Fruit fly (Drosophila melanogaster) whole organism, embryonic: ENCODE results near the gene CG16753.

Experiments used
- Awh ChIP-seq: fragments of 200-800 bp; sonication (Bioruptor generic); IDR thresholded peaks from 2 replicates; pipeline ENCODE4, ENCODE4 v1.3.6; 2022; ENCODE audit warnings: missing biosample characterization, missing genetic modification characterization
- Bgb ChIP-seq: fragments of 200-800 bp; sonication (Bioruptor generic); IDR thresholded peaks from 2 replicates; pipeline ENCODE4 v1.3.6; 2022; ENCODE audit warnings: missing biosample characterization, missing genetic modification characterization; ENCODE audit not compliant: partially characterized antibody
- CG14965 ChIP-seq: fragments of 200-800 bp; sonication (Bioruptor generic); optimal IDR thresholded peaks from 2 replicates; lab custom pipeline; 2016; ENCODE audit warnings: missing biosample characterization, missing genetic modification characterization, borderline replicate concordance
- CG17361 ChIP-seq: fragments of 200-800 bp; sonication (Bioruptor generic); IDR thresholded peaks from 3 replicates; pipeline ENCODE4 v1.3.6; 2022; ENCODE audit warnings: missing biosample characterization, missing genetic modification characterization
- CG1832 ChIP-seq: fragments of 200-800 bp; sonication (Bioruptor generic); optimal IDR thresholded peaks from 2 replicates; lab custom pipeline; 2017; ENCODE audit warnings: missing biosample characterization, mild to moderate bottlenecking, missing genetic modification characterization, inconsistent platforms
- CG30431 ChIP-seq: fragments of 200-800 bp; sonication (Bioruptor generic); optimal IDR thresholded peaks from 2 replicates; lab custom pipeline; 2017; ENCODE audit warnings: missing biosample characterization, missing genetic modification characterization
- CG3407 ChIP-seq: fragments of 200-800 bp; sonication (Bioruptor generic); optimal IDR thresholded peaks from 2 replicates; lab custom pipeline; 2018; ENCODE audit warnings: missing biosample characterization, mild to moderate bottlenecking, missing genetic modification characterization
- CG34376 ChIP-seq: fragments of 200-800 bp; sonication (Bioruptor generic); optimal IDR thresholded peaks from 2 replicates; lab custom pipeline; 2018; ENCODE audit warnings: missing biosample characterization, mild to moderate bottlenecking, missing genetic modification characterization
- CG3726 ChIP-seq: fragments of 200-800 bp; sonication (Bioruptor generic); IDR thresholded peaks from 3 replicates; pipeline ENCODE4, ENCODE4 v1.3.6; 2022; ENCODE audit warnings: missing biosample characterization, missing genetic modification characterization
- CG4328 ChIP-seq: fragments of 200-800 bp; sonication (Bioruptor generic); optimal IDR thresholded peaks from 3 replicates; lab custom pipeline; 2017; ENCODE audit warnings: missing biosample characterization, missing genetic modification reagents, missing genetic modification characterization
- CG43689 ChIP-seq: fragments of 200-800 bp; sonication (Bioruptor generic); IDR thresholded peaks from 2 replicates; pipeline ENCODE4 v1.3.6; 2022; ENCODE audit warnings: missing biosample characterization, missing genetic modification characterization
- CG4424 ChIP-seq: fragments of 200-800 bp; sonication (Bioruptor generic); optimal IDR thresholded peaks from 3 replicates; lab custom pipeline; 2016; ENCODE audit warnings: missing biosample characterization, missing genetic modification characterization
- CG4707 ChIP-seq: fragments of 200-800 bp; sonication (Bioruptor generic); optimal IDR thresholded peaks from 2 replicates; lab custom pipeline; 2018; ENCODE audit warnings: missing biosample characterization, mild to moderate bottlenecking, missing genetic modification characterization, moderate library complexity
- CG5245 ChIP-seq: fragments of 200-800 bp; sonication (Bioruptor generic); optimal IDR thresholded peaks from 3 replicates; lab custom pipeline; 2016; ENCODE audit warnings: missing biosample characterization, missing genetic modification characterization
- CG8924 ChIP-seq: fragments of 200-800 bp; optimal IDR thresholded peaks from 3 replicates; lab custom pipeline; 2019; ENCODE audit warnings: missing biosample characterization, mild to moderate bottlenecking, missing genetic modification characterization, moderate library complexity
- CG9727 ChIP-seq: fragments of 200-800 bp; sonication (Bioruptor generic); optimal IDR thresholded peaks from 3 replicates; lab custom pipeline; 2017; ENCODE audit warnings: missing biosample characterization, mild to moderate bottlenecking, missing genetic modification characterization
- Dek ChIP-seq: fragments of 200-800 bp; sonication (Bioruptor generic); optimal IDR thresholded peaks from 3 replicates; lab custom pipeline; 2019; ENCODE audit warnings: missing biosample characterization, mild to moderate bottlenecking, missing genetic modification characterization, moderate library complexity
- Gug ChIP-seq: fragments of 200-800 bp; sonication (Bioruptor generic); IDR thresholded peaks from 4 replicates; pipeline ENCODE4 v1.3.6; 2022; ENCODE audit warnings: missing biosample characterization, missing genetic modification characterization
- Hey ChIP-seq: fragments of 200-800 bp; sonication (Bioruptor generic); optimal IDR thresholded peaks from 3 replicates; lab custom pipeline; 2018; ENCODE audit warnings: missing biosample characterization, mild to moderate bottlenecking, missing genetic modification characterization
- Hr51 ChIP-seq, 2 experiments: fragments of 200-800 bp; sonication (Bioruptor generic); optimal IDR thresholded peaks; 2 replicates in 1 of 2; 3 replicates in 1 of 2; lab custom pipeline; 2016 to 2018; ENCODE audit warnings: missing biosample characterization in 2 of 2, missing genetic modification characterization in 2 of 2, mild to moderate bottlenecking in 1 of 2, moderate library complexity in 1 of 2
- Hr78 ChIP-seq, 2 experiments: fragments of 200-800 bp in 1 of 2; fragments of >200 bp in 1 of 2; sonication (Bioruptor generic) in 1 of 2; optimal IDR thresholded peaks; 2 replicates each; lab custom pipeline; 2017 to 2019; ENCODE audit warnings: missing biosample characterization in 2 of 2, missing genetic modification characterization in 2 of 2, mild to moderate bottlenecking in 1 of 2, moderate library complexity in 1 of 2
- MBD-R2 ChIP-seq: fragments of 200-800 bp; sonication (Bioruptor generic); IDR thresholded peaks from 2 replicates; pipeline ENCODE4 v1.3.6; 2022; ENCODE audit warnings: missing biosample characterization, missing genetic modification characterization
- MESR4 ChIP-seq: fragments of 200-800 bp; sonication (Bioruptor generic); optimal IDR thresholded peaks from 2 replicates; lab custom pipeline; 2018; ENCODE audit warnings: missing biosample characterization, mild to moderate bottlenecking, missing genetic modification characterization, moderate library complexity
- NfI ChIP-seq: fragments of 200-800 bp; sonication (Bioruptor generic); optimal IDR thresholded peaks from 3 replicates; lab custom pipeline; 2018; ENCODE audit warnings: missing biosample characterization, mild to moderate bottlenecking, missing genetic modification characterization, moderate library complexity
- Oli ChIP-seq: fragments of 200-800 bp; sonication (Bioruptor generic); optimal IDR thresholded peaks from 2 replicates; lab custom pipeline; 2018; ENCODE audit warnings: missing biosample characterization, mild to moderate bottlenecking, missing genetic modification characterization, moderate library complexity
- Pdp1 ChIP-seq, 2 experiments: fragments of 200-800 bp; sonication (Bioruptor generic); optimal IDR thresholded peaks; 3 replicates each; lab custom pipeline; 2016; ENCODE audit warnings: missing biosample characterization in 2 of 2, missing genetic modification characterization in 2 of 2, mild to moderate bottlenecking in 1 of 2, moderate library complexity in 1 of 2
- Xrp1 ChIP-seq: fragments of 200-800 bp; sonication (Bioruptor generic); IDR thresholded peaks from 2 replicates; pipeline ENCODE4 v1.3.6; 2022; ENCODE audit warnings: missing biosample characterization, missing genetic modification characterization
- ara ChIP-seq: fragments of 200-800 bp; sonication (Bioruptor generic); IDR thresholded peaks from 2 replicates; pipeline ENCODE4 v1.3.6; 2022; ENCODE audit warnings: missing biosample characterization, missing genetic modification characterization
- ash1 ChIP-seq: fragments of 200-800 bp; sonication (Bioruptor generic); optimal IDR thresholded peaks from 2 replicates; lab custom pipeline; 2018; ENCODE audit warnings: missing biosample characterization, mild to moderate bottlenecking, missing genetic modification characterization
- ato ChIP-seq: fragments of 200-800 bp; sonication (Bioruptor generic); IDR thresholded peaks from 2 replicates; pipeline ENCODE4 v1.3.6; 2022; ENCODE audit warnings: missing biosample characterization, missing genetic modification characterization; ENCODE audit not compliant: partially characterized antibody
- caup ChIP-seq: fragments of 200-800 bp; sonication (Bioruptor generic); optimal IDR thresholded peaks from 3 replicates; lab custom pipeline; 2017; ENCODE audit warnings: missing biosample characterization, mild to moderate bottlenecking, missing genetic modification characterization, moderate library complexity; ENCODE audit not compliant: severe bottlenecking
- crp ChIP-seq, 2 experiments: fragments of 200-800 bp; sonication (Bioruptor generic); optimal IDR thresholded peaks; 2 replicates in 1 of 2; 3 replicates in 1 of 2; lab custom pipeline; 2017; ENCODE audit warnings: missing biosample characterization in 2 of 2, missing genetic modification characterization in 2 of 2, mild to moderate bottlenecking in 1 of 2, moderate library complexity in 1 of 2
- dmrt99B ChIP-seq: fragments of 200-800 bp; sonication (Bioruptor generic); optimal IDR thresholded peaks from 2 replicates; lab custom pipeline; 2018; ENCODE audit warnings: missing biosample characterization, mild to moderate bottlenecking, missing genetic modification characterization, moderate library complexity
- fd102C ChIP-seq: fragments of 200-800 bp; sonication (Bioruptor generic); optimal IDR thresholded peaks from 2 replicates; lab custom pipeline; 2018; ENCODE audit warnings: missing biosample characterization, mild to moderate bottlenecking, missing genetic modification characterization, moderate library complexity
- grau ChIP-seq: fragments of 200-800 bp; optimal IDR thresholded peaks from 3 replicates; lab custom pipeline; 2019; ENCODE audit warnings: missing biosample characterization, mild to moderate bottlenecking, missing genetic modification characterization, moderate library complexity
- jigr1 ChIP-seq: fragments of 200-800 bp; sonication (Bioruptor generic); IDR thresholded peaks from 3 replicates; pipeline ENCODE4 v1.3.6; 2022; ENCODE audit warnings: missing biosample characterization, missing genetic modification characterization
- jing ChIP-seq: fragments of 200-800 bp; sonication (Bioruptor generic); optimal IDR thresholded peaks from 2 replicates; lab custom pipeline; 2018; ENCODE audit warnings: missing biosample characterization, mild to moderate bottlenecking, missing genetic modification characterization
- pfk ChIP-seq: fragments of 200-800 bp; sonication (Bioruptor generic); optimal IDR thresholded peaks from 2 replicates; lab custom pipeline; 2018; ENCODE audit warnings: missing biosample characterization, mild to moderate bottlenecking, missing genetic modification characterization, moderate library complexity
- pum ChIP-seq: fragments of 200-800 bp; sonication (Bioruptor generic); optimal IDR thresholded peaks from 2 replicates; lab custom pipeline; 2016; ENCODE audit warnings: missing biosample characterization, missing genetic modification characterization
- ro ChIP-seq: fragments of 200-800 bp; sonication (Bioruptor generic); IDR thresholded peaks from 2 replicates; pipeline ENCODE4 v1.3.6; 2022; ENCODE audit warnings: missing biosample characterization, missing genetic modification characterization
- schlank ChIP-seq: fragments of 200-800 bp; sonication (Bioruptor generic); optimal IDR thresholded peaks from 2 replicates; lab custom pipeline; 2018; ENCODE audit warnings: missing biosample characterization, mild to moderate bottlenecking, missing genetic modification characterization
- stwl ChIP-seq: fragments of 200-800 bp; sonication (Bioruptor generic); optimal IDR thresholded peaks from 3 replicates; lab custom pipeline; 2018; ENCODE audit warnings: missing biosample characterization, mild to moderate bottlenecking, missing genetic modification characterization, moderate library complexity
- tio ChIP-seq: fragments of 200-800 bp; sonication (Bioruptor generic); optimal IDR thresholded peaks from 2 replicates; lab custom pipeline; 2017; ENCODE audit warnings: missing biosample characterization, missing genetic modification characterization, inconsistent platforms
- trh ChIP-seq: fragments of 200-800 bp; sonication (Bioruptor generic); optimal IDR thresholded peaks from 2 replicates; lab custom pipeline; 2016; ENCODE audit warnings: missing biosample characterization, missing genetic modification characterization
- twi ChIP-seq: fragments of 200-800 bp; optimal IDR thresholded peaks from 2 replicates; lab custom pipeline; 2019; ENCODE audit warnings: missing biosample characterization, mild to moderate bottlenecking, missing genetic modification characterization, moderate library complexity
- tx ChIP-seq: fragments of 200-800 bp; sonication (Bioruptor generic); optimal IDR thresholded peaks from 2 replicates; lab custom pipeline; 2016; ENCODE audit warnings: missing biosample characterization, missing genetic modification characterization
- zen2 ChIP-seq: fragments of 200-800 bp; sonication (Bioruptor generic); IDR thresholded peaks from 3 replicates; pipeline ENCODE4 v1.3.6; 2022; ENCODE audit warnings: missing biosample characterization, missing genetic modification characterization; ENCODE audit not compliant: partially characterized antibody

The CG16753 gene

DNA sequence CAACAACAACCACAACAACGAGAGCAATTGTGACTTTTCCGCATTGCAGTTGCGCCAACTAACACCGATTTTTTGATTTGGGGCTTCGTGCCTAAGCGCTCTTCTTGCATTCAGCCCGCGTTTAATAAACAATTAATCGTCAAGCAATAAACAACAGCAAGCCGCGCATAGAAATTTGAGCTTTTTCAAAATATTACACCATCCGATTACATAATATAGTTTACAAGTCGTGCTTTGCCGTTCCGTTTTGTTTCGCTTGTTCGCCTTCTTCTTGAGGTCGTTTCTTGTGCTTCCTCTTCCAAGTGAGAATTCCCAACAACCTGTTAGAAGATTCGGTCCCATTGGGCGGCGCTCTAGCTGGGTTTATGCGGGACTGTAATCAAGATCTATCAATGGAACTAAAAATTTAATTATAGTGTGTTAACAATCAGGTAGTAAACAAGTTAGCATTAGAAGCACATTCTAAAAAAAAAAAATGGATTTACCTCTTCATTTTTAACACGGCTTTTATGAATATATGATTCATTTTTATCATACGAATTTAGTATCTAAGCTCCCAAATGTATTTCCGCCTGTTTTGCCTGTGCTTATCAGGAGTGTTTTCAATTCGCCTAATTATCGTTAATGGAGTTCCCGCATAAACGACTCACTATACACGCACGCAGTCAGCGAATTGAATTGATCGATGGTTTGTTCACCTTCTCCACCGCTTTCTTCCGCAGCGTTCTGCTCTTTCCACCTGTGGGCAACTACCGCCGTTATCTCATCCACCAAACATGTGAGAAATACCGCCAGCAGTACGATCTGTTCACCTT, 18.9 kb upstream of the CG16753 start (continued):
- peak; percentile 55 for TF ChIP-seq tx (GFP tag; lab: Kevin White, UChicago)
- peak; percentile 72 for TF ChIP-seq ara
- peak in 1 of 2 experiments; percentile 61 for TF ChIP-seq Hr78 (GFP tag; optimal IDR thresholded peaks at IDR 0.05; lab: Kevin White, UChicago)
- peak; percentile 92 for TF ChIP-seq CG8924
- TF ChIP-seq ato (GFP tag; lab: Robert Waterston, UW): no peak
- TF ChIP-seq CG4328 (GFP tag; lab: Kevin White, UChicago): peak; percentile 87
- peak; percentile 23; the same call in 1 of the 2 replicates for TF ChIP-seq MBD-R2
- TF ChIP-seq CG1832 (GFP tag; lab: Kevin White, UChicago): no peak
- peak; percentile 85 for TF ChIP-seq caup (GFP tag; lab: Kevin White, UChicago)
- TF ChIP-seq Hr51 (GFP tag; optimal IDR thresholded peaks at IDR 0.05; lab: Kevin White, UChicago): peak; percentile 71 to 89
- peak; percentile 57 for TF ChIP-seq CG5245 (GFP tag; lab: Kevin White, UChicago)
- no peak for TF ChIP-seq zen2 (GFP tag; lab: Robert Waterston, UW)
- TF ChIP-seq NfI (GFP tag; lab: Kevin White, UChicago): peak; percentile 78
- peak; percentile 26 for TF ChIP-seq stwl (tag; lab: Kevin White, UChicago)
- TF ChIP-seq pum (GFP tag; lab: Kevin White, UChicago): peak; percentile 53
- peak; percentile 84 for TF ChIP-seq Xrp1 (GFP tag; lab: Robert Waterston, UW)
- no peak for TF ChIP-seq jigr1 (GFP tag; lab: Robert Waterston, UW)
- peak; percentile 38 for TF ChIP-seq trh (GFP tag; lab: Kevin White, UChicago)
- peak; percentile 29 for TF ChIP-seq Hey (tag; lab: Kevin White, UChicago)
- peak; percentile 94 for TF ChIP-seq CG9727 (GFP tag; lab: Kevin White, UChicago)
- TF ChIP-seq dmrt99B: peak; percentile 87
- peak; percentile 66 for TF ChIP-seq CG3407 (GFP tag; lab: Kevin White, UChicago)
- peak; percentile 37; the same call in 1 of the 2 replicates for TF ChIP-seq CG43689 (GFP tag; lab: Robert Waterston, UW)
- peak; percentile 90 for TF ChIP-seq grau (tag; lab: Kevin White, UChicago)
- TF ChIP-seq Bgb (GFP tag; lab: Robert Waterston, UW): no peak
- TF ChIP-seq pfk (GFP tag; lab: Kevin White, UChicago): peak; percentile 9
- peak; percentile 56 for TF ChIP-seq fd102C (GFP tag; lab: Kevin White, UChicago)
- peak; percentile 73 to 98 for TF ChIP-seq Pdp1 (GFP tag; optimal IDR thresholded peaks at IDR 0.05; lab: Kevin White, UChicago)
- TF ChIP-seq Awh: peak; percentile 63
- peak; percentile 74 for TF ChIP-seq Dek (tag; lab: Kevin White, UChicago)
- TF ChIP-seq CG14965: peak; percentile 7
- peak; percentile 65 for TF ChIP-seq CG4707
- no peak for TF ChIP-seq MESR4
- TF ChIP-seq CG30431: peak; percentile 58
- TF ChIP-seq CG34376 (GFP tag; lab: Kevin White, UChicago): peak; percentile 91
- TF ChIP-seq CG3726 (GFP tag; lab: Robert Waterston, UW): peak; percentile 62; the same call in 1 of the 3 replicates
- TF ChIP-seq twi (tag; lab: Kevin White, UChicago): peak; percentile 77
- peak; percentile 81 for TF ChIP-seq tio (GFP tag; lab: Kevin White, UChicago)
- peak; percentile 84 for TF ChIP-seq CG4424
- TF ChIP-seq Oli (tag; lab: Kevin White, UChicago): peak; percentile 86
- peak; percentile 31; the same call in 1 of the 4 replicates for TF ChIP-seq Gug
- TF ChIP-seq jing: peak; percentile 53
- 0 out of 2 replicates have a peak, but pooled peaks have one; percentile 8 for TF ChIP-seq ro
- peak; percentile 65 for TF ChIP-seq schlank (tag; lab: Kevin White, UChicago)
- peak in 1 of 2 experiments; percentile 25 for TF ChIP-seq crp (GFP tag; optimal IDR thresholded peaks at IDR 0.05; lab: Kevin White, UChicago)
- peak; percentile 90 for TF ChIP-seq CG17361
- TF ChIP-seq ash1: no peak
